Fruit fly (Drosophila melanogaster) whole organism, prepupa: Measurements from ENCODE around the gene witty.

ENCODE experiments used
- Blimp-1 ChIP-seq: fragments of 200-800 bp; sonication (Bioruptor generic); optimal IDR thresholded peaks from 3 replicates; lab custom pipeline; 2017; ENCODE audit warnings: missing biosample characterization, missing genetic modification characterization, mild to moderate bottlenecking, moderate library complexity, missing genetic modification reagents
- CG10631 ChIP-seq: fragments of 200-800 bp; sonication (Bioruptor generic); optimal IDR thresholded peaks from 2 replicates; lab custom pipeline; 2016; ENCODE audit warnings: missing biosample characterization, missing genetic modification characterization
- CG10669 ChIP-seq: fragments of 200-800 bp; sonication (Bioruptor generic); optimal IDR thresholded peaks from 3 replicates; lab custom pipeline; 2018; ENCODE audit warnings: missing biosample characterization, mild to moderate bottlenecking, missing genetic modification characterization, moderate library complexity
- CG11294 ChIP-seq: fragments of 200-800 bp; sonication (Bioruptor generic); IDR thresholded peaks from 2 replicates; pipeline ENCODE4 v1.3.6; 2022; ENCODE audit warnings: missing biosample characterization, missing genetic modification characterization
- CG11902 ChIP-seq: fragments of 200-800 bp; sonication (Bioruptor generic); optimal IDR thresholded peaks from 3 replicates; lab custom pipeline; 2016; ENCODE audit warnings: missing biosample characterization, missing genetic modification characterization
- CG15336 ChIP-seq: fragments of 200-800 bp; sonication (Bioruptor generic); IDR thresholded peaks from 2 replicates; pipeline ENCODE4 v1.3.6; 2022; ENCODE audit warnings: missing biosample characterization, missing genetic modification characterization
- CG16779 ChIP-seq: fragments of 200-800 bp; sonication (Bioruptor generic); optimal IDR thresholded peaks from 3 replicates; lab custom pipeline; 2017; ENCODE audit warnings: missing biosample characterization, mild to moderate bottlenecking, missing genetic modification characterization
- CG3032 ChIP-seq: fragments of 200-800 bp; optimal IDR thresholded peaks from 2 replicates; lab custom pipeline; 2019; ENCODE audit warnings: missing biosample characterization, mild to moderate bottlenecking, missing genetic modification characterization, moderate library complexity
- CG31627 ChIP-seq: fragments of 200-800 bp; sonication (Bioruptor generic); optimal IDR thresholded peaks from 3 replicates; lab custom pipeline; 2016; ENCODE audit warnings: missing biosample characterization, missing genetic modification characterization
- CG32006 ChIP-seq: fragments of 200-800 bp; sonication (Bioruptor generic); optimal IDR thresholded peaks from 3 replicates; lab custom pipeline; 2017; ENCODE audit warnings: missing biosample characterization, mild to moderate bottlenecking, missing genetic modification characterization
- CG34406 ChIP-seq: fragments of 200-800 bp; sonication (Bioruptor generic); optimal IDR thresholded peaks from 3 replicates; lab custom pipeline; 2016; ENCODE audit warnings: missing biosample characterization, missing genetic modification characterization
- CG3919 ChIP-seq: fragments of 200-800 bp; sonication (Bioruptor generic); optimal IDR thresholded peaks from 3 replicates; lab custom pipeline; 2016; ENCODE audit warnings: missing biosample characterization, missing genetic modification characterization
- CG4318 ChIP-seq: fragments of 200-800 bp; sonication (Bioruptor generic); optimal IDR thresholded peaks from 3 replicates; lab custom pipeline; 2017; ENCODE audit warnings: missing biosample characterization, mild to moderate bottlenecking, missing genetic modification characterization
- CG6276 ChIP-seq: fragments of 200-800 bp; sonication (Bioruptor generic); optimal IDR thresholded peaks from 2 replicates; lab custom pipeline; 2017; ENCODE audit warnings: missing biosample characterization, mild to moderate bottlenecking, missing genetic modification characterization
- CG6792 ChIP-seq: fragments of 200-800 bp; sonication (Bioruptor generic); optimal IDR thresholded peaks from 3 replicates; lab custom pipeline; 2016; ENCODE audit warnings: missing biosample characterization, missing genetic modification characterization
- CG7368 ChIP-seq: fragments of 200-800 bp; sonication (Bioruptor generic); optimal IDR thresholded peaks from 3 replicates; lab custom pipeline; 2016; ENCODE audit warnings: missing biosample characterization, missing genetic modification characterization
- CG8119 ChIP-seq: fragments of 200-800 bp; sonication (Bioruptor generic); IDR thresholded peaks from 3 replicates; pipeline ENCODE4 v1.3.6; 2022; ENCODE audit warnings: missing biosample characterization, missing genetic modification characterization
- CG8632 ChIP-seq: fragments of 200-800 bp; sonication (Bioruptor generic); optimal IDR thresholded peaks from 3 replicates; lab custom pipeline; 2016; ENCODE audit warnings: missing biosample characterization, missing genetic modification characterization
- CG9139 ChIP-seq: fragments of 200-800 bp; sonication (Bioruptor generic); optimal IDR thresholded peaks from 3 replicates; lab custom pipeline; 2017; ENCODE audit warnings: missing biosample characterization, mild to moderate bottlenecking, missing genetic modification characterization
- Eip78C ChIP-seq: fragments of 200-800 bp; sonication (Bioruptor generic); peaks from one replicate; lab custom pipeline; 2016; ENCODE audit warnings: missing biosample characterization, missing genetic modification characterization
- Eip93F ChIP-seq: fragments of 200-800 bp; sonication (Bioruptor generic); optimal IDR thresholded peaks from 2 replicates; lab custom pipeline; 2016; ENCODE audit warnings: missing biosample characterization, mild to moderate bottlenecking, missing genetic modification characterization
- Hr39 ChIP-seq: fragments of 200-800 bp; sonication (Bioruptor generic); optimal IDR thresholded peaks from 2 replicates; lab custom pipeline; 2016; ENCODE audit warnings: missing biosample characterization, missing genetic modification characterization
- Lpt ChIP-seq: fragments of 200-800 bp; sonication (Bioruptor generic); optimal IDR thresholded peaks from 3 replicates; lab custom pipeline; 2016; ENCODE audit warnings: missing biosample characterization, missing genetic modification characterization
- Met ChIP-seq: fragments of 200-800 bp; sonication (Bioruptor generic); optimal IDR thresholded peaks from 3 replicates; lab custom pipeline; 2016; ENCODE audit warnings: missing biosample characterization, missing genetic modification characterization
- OdsH ChIP-seq: fragments of 200-800 bp; sonication (Bioruptor generic); optimal IDR thresholded peaks from 3 replicates; lab custom pipeline; 2016; ENCODE audit warnings: missing biosample characterization, missing genetic modification characterization
- Smox ChIP-seq: fragments of 200-800 bp; sonication (Bioruptor generic); optimal IDR thresholded peaks from 3 replicates; lab custom pipeline; 2016; ENCODE audit warnings: missing biosample characterization, missing genetic modification characterization
- Sox102F ChIP-seq: fragments of 200-800 bp; sonication (Bioruptor generic); optimal IDR thresholded peaks from 2 replicates; lab custom pipeline; 2016; ENCODE audit warnings: missing biosample characterization, mild to moderate bottlenecking, missing genetic modification characterization
- Sox14 ChIP-seq: fragments of 200-800 bp; sonication (Bioruptor generic); optimal IDR thresholded peaks from 3 replicates; lab custom pipeline; 2016; ENCODE audit warnings: missing biosample characterization, missing genetic modification characterization
- achi ChIP-seq: fragments of 200-800 bp; sonication (Bioruptor generic); optimal IDR thresholded peaks from 3 replicates; lab custom pipeline; 2016; ENCODE audit warnings: missing biosample characterization, missing genetic modification characterization
- acj6 ChIP-seq: fragments of 200-800 bp; sonication (Bioruptor generic); optimal IDR thresholded peaks from 3 replicates; lab custom pipeline; 2016; ENCODE audit warnings: missing biosample characterization, missing genetic modification characterization
- cyc ChIP-seq: fragments of 200-800 bp; sonication (Bioruptor generic); optimal IDR thresholded peaks from 3 replicates; lab custom pipeline; 2016; ENCODE audit warnings: missing biosample characterization, missing genetic modification characterization
- dsx ChIP-seq: fragments of 200-800 bp; optimal IDR thresholded peaks from 3 replicates; lab custom pipeline; 2019; ENCODE audit warnings: missing biosample characterization, mild to moderate bottlenecking, missing genetic modification characterization, moderate library complexity; ENCODE audit not compliant: poor library complexity, severe bottlenecking
- eg ChIP-seq: fragments of 200-800 bp; sonication (Bioruptor generic); IDR thresholded peaks from 3 replicates; pipeline ENCODE4 v1.3.6; 2022; ENCODE audit warnings: missing biosample characterization, missing genetic modification characterization
- esn ChIP-seq: fragments of 200-800 bp; sonication (Bioruptor generic); optimal IDR thresholded peaks from 2 replicates; lab custom pipeline; 2016; ENCODE audit warnings: missing biosample characterization, mild to moderate bottlenecking, missing genetic modification characterization, moderate library complexity
- fd59A ChIP-seq: fragments of 200-800 bp; sonication (Bioruptor generic); optimal IDR thresholded peaks from 2 replicates; lab custom pipeline; 2017; ENCODE audit warnings: missing biosample characterization, mild to moderate bottlenecking, missing genetic modification characterization, missing genetic modification reagents
- fkh ChIP-seq: fragments of 200-800 bp; sonication (Bioruptor generic); optimal IDR thresholded peaks from 3 replicates; lab custom pipeline; 2017; ENCODE audit warnings: missing biosample characterization, mild to moderate bottlenecking, missing genetic modification characterization, moderate library complexity
- lz ChIP-seq: fragments of 200-800 bp; sonication (Bioruptor generic); optimal IDR thresholded peaks from 3 replicates; lab custom pipeline; 2016; ENCODE audit warnings: missing biosample characterization, missing genetic modification characterization
- net ChIP-seq: fragments of 200-800 bp; sonication (Bioruptor generic); optimal IDR thresholded peaks from 3 replicates; lab custom pipeline; 2016; ENCODE audit warnings: missing biosample characterization, missing genetic modification characterization
- pdm3 ChIP-seq: fragments of 200-800 bp; sonication (Bioruptor generic); optimal IDR thresholded peaks from 3 replicates; lab custom pipeline; 2016; ENCODE audit warnings: missing biosample characterization, missing genetic modification characterization
- salr ChIP-seq, 2 experiments: fragments of 200-800 bp; sonication (Bioruptor generic); optimal IDR thresholded peaks; 3 replicates each; lab custom pipeline; 2016 to 2018; ENCODE audit warnings: missing biosample characterization in 2 of 2, missing genetic modification characterization in 2 of 2, mild to moderate bottlenecking in 1 of 2
- spab ChIP-seq: fragments of 200-800 bp; sonication (Bioruptor generic); optimal IDR thresholded peaks from 2 replicates; lab custom pipeline; 2017; ENCODE audit warnings: missing biosample characterization, mild to moderate bottlenecking, missing genetic modification characterization, missing genetic modification reagents
- ss ChIP-seq, 2 experiments: fragments of 200-800 bp; sonication (Bioruptor generic); optimal IDR thresholded peaks; 2 replicates in 1 of 2; 3 replicates in 1 of 2; lab custom pipeline; 2017 to 2018; ENCODE audit warnings: mild to moderate bottlenecking in 2 of 2, missing biosample characterization in 2 of 2, missing genetic modification characterization in 2 of 2, moderate library complexity in 1 of 2
- svp ChIP-seq: fragments of 200-800 bp; sonication (Bioruptor generic); peaks from one replicate; lab custom pipeline; 2016; ENCODE audit warnings: missing biosample characterization, missing genetic modification characterization
- topi ChIP-seq: fragments of 200-800 bp; sonication (Bioruptor generic); optimal IDR thresholded peaks from 3 replicates; lab custom pipeline; 2016; ENCODE audit warnings: missing biosample characterization, missing genetic modification characterization
- vri ChIP-seq: fragments of 200-800 bp; sonication (Bioruptor generic); optimal IDR thresholded peaks from 3 replicates; lab custom pipeline; 2016; ENCODE audit warnings: missing biosample characterization, mild to moderate bottlenecking, missing genetic modification characterization

Gene witty

dm6 chr2L:8326414-8327271 is 11.4 kb upstream of the witty start:
- peak; percentile 30 for TF ChIP-seq lz (GFP tag; lab: Kevin White, UChicago)
- peak; percentile 11 for TF ChIP-seq Smox (GFP tag; lab: Kevin White, UChicago)
- TF ChIP-seq fkh (GFP tag; lab: Kevin White, UChicago) = peak; percentile 19
- TF ChIP-seq CG11902 (GFP tag; lab: Kevin White, UChicago) = no peak
- peak; percentile 41 for TF ChIP-seq CG34406 (GFP tag; lab: Kevin White, UChicago)
- no peak for TF ChIP-seq ss (GFP tag; optimal IDR thresholded peaks at IDR 0.05; lab: Kevin White, UChicago)
- no peak for TF ChIP-seq CG3919
- peak; percentile 36 for TF ChIP-seq OdsH
- no peak for TF ChIP-seq Lpt (GFP tag; lab: Kevin White, UChicago)
- TF ChIP-seq Sox102F (GFP tag; lab: Kevin White, UChicago) = peak; percentile 31
- no peak for TF ChIP-seq CG11294 (GFP tag; lab: Robert Waterston, UW)
- TF ChIP-seq achi (GFP tag; lab: Kevin White, UChicago) = no peak
- no peak for TF ChIP-seq net (GFP tag; lab: Kevin White, UChicago)
- no peak for TF ChIP-seq CG3032 (tag; lab: Kevin White, UChicago)
- peak; percentile 6 for TF ChIP-seq CG31627 (GFP tag; lab: Kevin White, UChicago)
- peak; percentile 16 for TF ChIP-seq Hr39 (GFP tag; lab: Kevin White, UChicago)
- peak; percentile 12 for TF ChIP-seq CG10631 (GFP tag; lab: Kevin White, UChicago)
- no peak for TF ChIP-seq CG16779 (tag; lab: Kevin White, UChicago)
- TF ChIP-seq Met (GFP tag; lab: Kevin White, UChicago) = peak; percentile 44
- peak; percentile 11 for TF ChIP-seq CG4318 (GFP tag; lab: Kevin White, UChicago)
- TF ChIP-seq CG7368 (GFP tag; lab: Kevin White, UChicago) = no peak
- TF ChIP-seq svp = peak; percentile 91
- peak; percentile 1 for TF ChIP-seq acj6 (GFP tag; lab: Kevin White, UChicago)
- peak; percentile 62; the same call in 1 of the 2 replicates for TF ChIP-seq CG15336 (GFP tag; lab: Robert Waterston, UW)
- no peak for TF ChIP-seq CG6276 (GFP tag; lab: Kevin White, UChicago)
- TF ChIP-seq pdm3 (GFP tag; lab: Kevin White, UChicago) = peak; percentile 17
- TF ChIP-seq CG8119 (GFP tag; lab: Robert Waterston, UW) = peak; percentile 59
- TF ChIP-seq Eip93F (GFP tag; lab: Kevin White, UChicago) = no peak
- peak; percentile 28 for TF ChIP-seq CG8632 (GFP tag; lab: Kevin White, UChicago)
- peak; percentile 4 for TF ChIP-seq dsx
- peak; percentile 46 for TF ChIP-seq CG32006 (GFP tag; lab: Kevin White, UChicago)
- no peak for TF ChIP-seq Blimp-1 (GFP tag; lab: Kevin White, UChicago)
- TF ChIP-seq CG6792 = peak; percentile 22
- TF ChIP-seq eg (GFP tag; lab: Robert Waterston, UW) = peak; percentile 70; the same call in 1 of the 3 replicates
- TF ChIP-seq Sox14 (GFP tag; lab: Kevin White, UChicago) = no peak
- TF ChIP-seq cyc = peak; percentile 35
- no peak for TF ChIP-seq fd59A (GFP tag; lab: Kevin White, UChicago)
- TF ChIP-seq CG9139 = no peak
- peak; percentile 58 for TF ChIP-seq esn (GFP tag; lab: Kevin White, UChicago)
- peak; percentile 80 for TF ChIP-seq Eip78C (GFP tag; lab: Kevin White, UChicago)
- TF ChIP-seq spab (GFP tag; lab: Kevin White, UChicago) = no peak
- TF ChIP-seq vri (GFP tag; lab: Kevin White, UChicago) = peak; percentile 3
- no peak for TF ChIP-seq salr (GFP tag; optimal IDR thresholded peaks at IDR 0.05; lab: Kevin White, UChicago)
- TF ChIP-seq topi (GFP tag; lab: Kevin White, UChicago) = peak; percentile 27
- TF ChIP-seq CG10669 = no peak
